Worm (Caenorhabditis elegans): ENCODE data around the gene ZK1321.1.

DNA sequence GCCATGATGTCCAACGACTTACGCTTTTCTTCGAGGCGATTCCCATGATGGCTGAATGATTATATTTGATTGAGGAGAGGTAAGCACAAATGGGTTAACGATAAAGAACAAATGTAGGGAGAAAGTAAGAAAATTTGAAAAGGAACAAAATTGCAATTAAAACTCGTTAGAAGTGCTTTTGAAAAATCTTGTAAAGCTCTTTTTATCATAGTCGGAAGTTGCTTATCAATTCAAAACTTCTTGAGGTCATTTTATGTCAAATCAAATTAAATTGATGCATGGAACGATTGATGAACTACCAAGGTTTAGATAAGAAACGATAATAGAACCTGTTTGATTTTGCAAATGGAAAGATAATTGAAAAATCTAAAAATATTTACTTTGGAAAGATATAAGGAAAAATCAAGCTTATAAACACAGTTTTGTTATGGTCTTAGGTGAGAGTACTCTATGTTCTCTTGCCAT lies 45.0 kb upstream of the ZK1321.1 start, which contains the start of gene glt-5:
- TF ChIP-seq tab-1 (GFP tag; IDR thresholded peaks at IDR 0.05), result no peak
- TF ChIP-seq cog-1 (tag; optimal IDR thresholded peaks at IDR 0.05), result no peak
- TF ChIP-seq ztf-23 (GFP tag; IDR thresholded peaks at IDR 0.05), result no peak
